Fruit fly (Drosophila melanogaster) whole organism, embryonic: Measurements from ENCODE around the gene CG2865.
A peak's percentile ranks its signal among the peaks of the same experiment; 100 is the strongest.

ENCODE experiments used
- Atf6 ChIP-seq: fragments of 200-800 bp; sonication (Bioruptor generic); IDR thresholded peaks from 2 replicates; pipeline ENCODE4 v1.3.6; 2022; ENCODE audit warnings: missing biosample characterization, missing genetic modification characterization
- Blimp-1 ChIP-seq: fragments of 200-800 bp; sonication (Bioruptor generic); optimal IDR thresholded peaks from 3 replicates; lab custom pipeline; 2018; ENCODE audit warnings: missing biosample characterization, missing genetic modification characterization, mild to moderate bottlenecking, moderate library complexity, missing genetic modification reagents
- CG11093 ChIP-seq: fragments of 200-800 bp; sonication (Bioruptor generic); IDR thresholded peaks from 3 replicates; pipeline ENCODE4 v1.3.6; 2022; ENCODE audit warnings: missing biosample characterization, missing genetic modification characterization
- CG11247 ChIP-seq: fragments of 200-800 bp; sonication (Bioruptor generic); IDR thresholded peaks from 2 replicates; pipeline ENCODE4 v1.3.6; 2022; ENCODE audit warnings: missing biosample characterization, missing genetic modification characterization
- CG12769 ChIP-seq: fragments of 200-800 bp; sonication (Bioruptor generic); optimal IDR thresholded peaks from 2 replicates; lab custom pipeline; 2019; ENCODE audit warnings: missing biosample characterization, mild to moderate bottlenecking, missing genetic modification characterization, moderate library complexity
- CG13287 ChIP-seq: fragments of 200-800 bp; sonication (Bioruptor generic); IDR thresholded peaks from 2 replicates; pipeline ENCODE4 v1.3.6; 2022; ENCODE audit warnings: missing biosample characterization, missing genetic modification characterization; ENCODE audit not compliant: partially characterized antibody
- CG15696 ChIP-seq: fragments of 200-800 bp; sonication (Bioruptor generic); optimal IDR thresholded peaks from 2 replicates; lab custom pipeline; 2019; ENCODE audit warnings: missing biosample characterization, mild to moderate bottlenecking, missing genetic modification characterization, moderate library complexity
- CG17328 ChIP-seq: fragments of 200-800 bp; sonication (Bioruptor generic); IDR thresholded peaks from 2 replicates; pipeline ENCODE4 v1.3.6; 2022; ENCODE audit warnings: missing biosample characterization, missing genetic modification characterization
- CG18262 ChIP-seq: fragments of 200-800 bp; optimal IDR thresholded peaks from 3 replicates; lab custom pipeline; 2019; ENCODE audit warnings: missing biosample characterization, mild to moderate bottlenecking, missing genetic modification characterization, moderate library complexity
- CG2202 ChIP-seq: fragments of 200-800 bp; sonication (Bioruptor generic); optimal IDR thresholded peaks from 2 replicates; lab custom pipeline; 2018; ENCODE audit warnings: missing biosample characterization, mild to moderate bottlenecking, missing genetic modification characterization
- CG2712 ChIP-seq: fragments of 200-800 bp; optimal IDR thresholded peaks from 3 replicates; lab custom pipeline; 2019; ENCODE audit warnings: missing biosample characterization, mild to moderate bottlenecking, missing genetic modification characterization, moderate library complexity
- CG3065 ChIP-seq: fragments of 200-800 bp; sonication (Bioruptor generic); optimal IDR thresholded peaks from 2 replicates; lab custom pipeline; 2016; ENCODE audit warnings: missing biosample characterization, missing genetic modification characterization
- CG33213 ChIP-seq: fragments of 200-800 bp; sonication (Bioruptor generic); optimal IDR thresholded peaks from 3 replicates; lab custom pipeline; 2016; ENCODE audit warnings: missing biosample characterization, missing genetic modification characterization
- CG34224 ChIP-seq: fragments of 200-800 bp; sonication (Bioruptor generic); IDR thresholded peaks from 3 replicates; pipeline ENCODE4 v1.3.6; 2022; ENCODE audit warnings: missing biosample characterization, missing genetic modification characterization; ENCODE audit not compliant: partially characterized antibody
- CG34422 ChIP-seq: fragments of 200-800 bp; sonication (Bioruptor generic); IDR thresholded peaks from 3 replicates; pipeline ENCODE4 v1.3.6; 2022; ENCODE audit warnings: missing biosample characterization, missing genetic modification characterization
- CG4707 ChIP-seq: fragments of 200-800 bp; sonication (Bioruptor generic); optimal IDR thresholded peaks from 2 replicates; lab custom pipeline; 2018; ENCODE audit warnings: missing biosample characterization, mild to moderate bottlenecking, missing genetic modification characterization, moderate library complexity
- CG6683 ChIP-seq: fragments of 200-800 bp; sonication (Bioruptor generic); optimal IDR thresholded peaks from 2 replicates; lab custom pipeline; 2017; ENCODE audit warnings: missing biosample characterization, mild to moderate bottlenecking, missing genetic modification characterization, missing genetic modification reagents
- CG6813 ChIP-seq: fragments of 200-800 bp; sonication (Bioruptor generic); optimal IDR thresholded peaks from 2 replicates; lab custom pipeline; 2017; ENCODE audit warnings: missing biosample characterization, missing genetic modification characterization, mild to moderate bottlenecking, moderate library complexity, missing genetic modification reagents
- Dfd ChIP-seq, 2 experiments: fragments of >200 bp; optimal IDR thresholded peaks; 2 replicates each; lab custom pipeline; 2017; ENCODE audit warnings: missing biosample characterization in 2 of 2, missing genetic modification characterization in 2 of 2
- Drgx ChIP-seq: fragments of 200-800 bp; sonication (Bioruptor generic); IDR thresholded peaks from 2 replicates; pipeline ENCODE4 v1.3.6; 2022; ENCODE audit warnings: missing biosample characterization, missing genetic modification characterization
- Fer1 ChIP-seq: fragments of 200-800 bp; sonication (Bioruptor generic); optimal IDR thresholded peaks from 2 replicates; lab custom pipeline; 2017; ENCODE audit warnings: missing biosample characterization, mild to moderate bottlenecking, missing genetic modification characterization
- Mad ChIP-seq: fragments of 200-800 bp; sonication (Bioruptor generic); optimal IDR thresholded peaks from 2 replicates; lab custom pipeline; 2016; ENCODE audit warnings: missing biosample characterization, missing genetic modification characterization
- Rfx ChIP-seq: fragments of 200-800 bp; sonication (Bioruptor generic); IDR thresholded peaks from 2 replicates; pipeline ENCODE4 v1.3.6; 2022; ENCODE audit warnings: missing biosample characterization, missing genetic modification characterization
- Sox100B ChIP-seq: fragments of 200-800 bp; sonication (Bioruptor generic); optimal IDR thresholded peaks from 3 replicates; lab custom pipeline; 2018; ENCODE audit warnings: missing biosample characterization, mild to moderate bottlenecking, missing genetic modification characterization
- ab ChIP-seq: fragments of 200-800 bp; sonication (Bioruptor generic); optimal IDR thresholded peaks from 2 replicates; lab custom pipeline; 2016; ENCODE audit warnings: missing biosample characterization, missing genetic modification characterization
- ara ChIP-seq: fragments of 200-800 bp; sonication (Bioruptor generic); IDR thresholded peaks from 2 replicates; pipeline ENCODE4 v1.3.6; 2022; ENCODE audit warnings: missing biosample characterization, missing genetic modification characterization
- bcd ChIP-seq: fragments of 200-800 bp; sonication (Bioruptor generic); optimal IDR thresholded peaks from 2 replicates; lab custom pipeline; 2017; ENCODE audit warnings: missing biosample characterization, mild to moderate bottlenecking, missing genetic modification characterization
- cato ChIP-seq: fragments of 200-800 bp; sonication (Bioruptor generic); optimal IDR thresholded peaks from 2 replicates; lab custom pipeline; 2016; ENCODE audit warnings: missing biosample characterization, missing genetic modification characterization, borderline replicate concordance
- caup ChIP-seq: fragments of 200-800 bp; sonication (Bioruptor generic); optimal IDR thresholded peaks from 3 replicates; lab custom pipeline; 2017; ENCODE audit warnings: missing biosample characterization, mild to moderate bottlenecking, missing genetic modification characterization, moderate library complexity; ENCODE audit not compliant: severe bottlenecking
- crp ChIP-seq, 2 experiments: fragments of 200-800 bp; sonication (Bioruptor generic); optimal IDR thresholded peaks; 2 replicates in 1 of 2; 3 replicates in 1 of 2; lab custom pipeline; 2017; ENCODE audit warnings: missing biosample characterization in 2 of 2, missing genetic modification characterization in 2 of 2, mild to moderate bottlenecking in 1 of 2, moderate library complexity in 1 of 2
- exex ChIP-seq: fragments of 200-800 bp; sonication (Bioruptor generic); optimal IDR thresholded peaks from 4 replicates; lab custom pipeline; 2018; ENCODE audit warnings: missing biosample characterization, mild to moderate bottlenecking, missing genetic modification characterization, moderate library complexity
- gce ChIP-seq: fragments of 200-800 bp; sonication (Bioruptor generic); IDR thresholded peaks from 3 replicates; pipeline ENCODE4 v1.3.6; 2022; ENCODE audit warnings: missing biosample characterization, missing genetic modification characterization
- gt ChIP-seq: fragments of 200-800 bp; sonication (Bioruptor generic); IDR thresholded peaks from 2 replicates; pipeline ENCODE4 v1.3.6; 2022; ENCODE audit warnings: missing biosample characterization, missing genetic modification characterization
- her ChIP-seq: fragments of 200-800 bp; sonication (Bioruptor generic); optimal IDR thresholded peaks from 2 replicates; lab custom pipeline; 2016; ENCODE audit warnings: missing biosample characterization, missing genetic modification characterization
- insv ChIP-seq, 2 experiments: fragments of 200-800 bp; sonication (Bioruptor generic); optimal IDR thresholded peaks; 3 replicates each; lab custom pipeline; 2016 to 2018; ENCODE audit warnings: missing biosample characterization in 2 of 2, missing genetic modification characterization in 2 of 2
- nom ChIP-seq: fragments of 200-800 bp; sonication (Bioruptor generic); optimal IDR thresholded peaks from 2 replicates; lab custom pipeline; 2017; ENCODE audit warnings: missing biosample characterization, missing genetic modification characterization, mild to moderate bottlenecking, moderate library complexity, missing genetic modification reagents
- onecut ChIP-seq: fragments of 200-800 bp; sonication (Bioruptor generic); IDR thresholded peaks from 2 replicates; pipeline ENCODE4 v1.3.6; 2022; ENCODE audit warnings: missing biosample characterization, missing genetic modification characterization
- org-1 ChIP-seq: fragments of 200-800 bp; sonication (Bioruptor generic); optimal IDR thresholded peaks from 2 replicates; lab custom pipeline; 2017; ENCODE audit warnings: missing biosample characterization, missing genetic modification characterization
- peb ChIP-seq: fragments of 200-800 bp; sonication (Bioruptor generic); IDR thresholded peaks from 2 replicates; pipeline ENCODE4 v1.3.6; 2022; ENCODE audit warnings: missing biosample characterization, missing genetic modification characterization
- psq ChIP-seq: fragments of 200-800 bp; sonication (Bioruptor generic); optimal IDR thresholded peaks from 2 replicates; lab custom pipeline; 2017; ENCODE audit warnings: missing biosample characterization, missing genetic modification characterization
- row ChIP-seq: fragments of 200-800 bp; sonication (Bioruptor generic); IDR thresholded peaks from 3 replicates; pipeline ENCODE4 v1.3.6; 2022; ENCODE audit warnings: missing biosample characterization, missing genetic modification characterization
- sd ChIP-seq: fragments of 200-800 bp; sonication (Bioruptor generic); optimal IDR thresholded peaks from 3 replicates; lab custom pipeline; 2018; ENCODE audit warnings: missing biosample characterization, mild to moderate bottlenecking, missing genetic modification characterization, moderate library complexity
- shn ChIP-seq: fragments of 200-800 bp; sonication (Bioruptor generic); optimal IDR thresholded peaks from 3 replicates; lab custom pipeline; 2016; ENCODE audit warnings: missing biosample characterization, missing genetic modification characterization
- stwl ChIP-seq: fragments of 200-800 bp; sonication (Bioruptor generic); optimal IDR thresholded peaks from 3 replicates; lab custom pipeline; 2018; ENCODE audit warnings: missing biosample characterization, mild to moderate bottlenecking, missing genetic modification characterization, moderate library complexity
- tap ChIP-seq: fragments of 200-800 bp; optimal IDR thresholded peaks from 3 replicates; lab custom pipeline; 2019; ENCODE audit warnings: missing biosample characterization, mild to moderate bottlenecking, missing genetic modification characterization, moderate library complexity
- tin ChIP-seq: fragments of 200-800 bp; sonication (Bioruptor generic); optimal IDR thresholded peaks from 3 replicates; lab custom pipeline; 2016; ENCODE audit warnings: missing biosample characterization, missing genetic modification characterization
- tx ChIP-seq: fragments of 200-800 bp; sonication (Bioruptor generic); optimal IDR thresholded peaks from 2 replicates; lab custom pipeline; 2016; ENCODE audit warnings: missing biosample characterization, missing genetic modification characterization
- unpg ChIP-seq: fragments of 200-800 bp; sonication (Bioruptor generic); optimal IDR thresholded peaks from 3 replicates; lab custom pipeline; 2018; ENCODE audit warnings: missing biosample characterization, mild to moderate bottlenecking, missing genetic modification characterization, moderate library complexity
- vfl ChIP-seq: fragments of 200-800 bp; sonication (Bioruptor generic); optimal IDR thresholded peaks from 2 replicates; lab custom pipeline; 2016; ENCODE audit warnings: missing biosample characterization, missing genetic modification characterization
- vnd ChIP-seq: fragments of 200-800 bp; sonication (Bioruptor generic); IDR thresholded peaks from 3 replicates; pipeline ENCODE4 v1.3.6; 2022; ENCODE audit warnings: missing biosample characterization, missing genetic modification characterization; ENCODE audit not compliant: partially characterized antibody
- z ChIP-seq: fragments of 200-800 bp; sonication (Bioruptor generic); IDR thresholded peaks from 3 replicates; pipeline ENCODE4 v1.3.6; 2022; ENCODE audit warnings: missing biosample characterization, missing genetic modification characterization

CG2865 gene

dm6 chrX:2301069-2301508 is 7.9 kb upstream of the CG2865 start (continued):
- TF ChIP-seq CG17328 (GFP tag; lab: Robert Waterston, UW): no peak
- TF ChIP-seq CG11247 (GFP tag; lab: Robert Waterston, UW): no peak
- peak; percentile 80 for TF ChIP-seq CG12769 (tag; lab: Kevin White, UChicago)
- peak; percentile 5; the same call in 1 of the 2 replicates for TF ChIP-seq onecut
- peak; percentile 30 for TF ChIP-seq caup
- TF ChIP-seq CG3065 (GFP tag; lab: Kevin White, UChicago): no peak
- no peak for TF ChIP-seq Blimp-1
- no peak for TF ChIP-seq CG33213 (GFP tag; lab: Kevin White, UChicago)
- TF ChIP-seq CG6813: peak; percentile 1
- no peak for TF ChIP-seq exex (tag; lab: Kevin White, UChicago)
- no peak for TF ChIP-seq CG13287
- peak; percentile 11 for TF ChIP-seq CG2712 (tag; lab: Kevin White, UChicago)
- peak; percentile 55 for TF ChIP-seq bcd (GFP tag; lab: Kevin White, UChicago)
- no peak for TF ChIP-seq tx (GFP tag; lab: Kevin White, UChicago)
- no peak for TF ChIP-seq ara (GFP tag; lab: Robert Waterston, UW)
- TF ChIP-seq vfl: no peak
- TF ChIP-seq CG15696 (tag; lab: Kevin White, UChicago): peak; percentile 20
- no peak for TF ChIP-seq ab (GFP tag; lab: Kevin White, UChicago)
- TF ChIP-seq vnd: no peak
- peak; percentile 5 for TF ChIP-seq CG6683
- TF ChIP-seq row (GFP tag; lab: Robert Waterston, UW): peak; percentile 59
- peak; percentile 17 for TF ChIP-seq Sox100B (GFP tag; lab: Kevin White, UChicago)
- TF ChIP-seq gce: no peak; the same call in 2 of the 3 replicates
- peak; percentile 46 for TF ChIP-seq Atf6 (GFP tag; lab: Robert Waterston, UW)
- peak; percentile 35 for TF ChIP-seq unpg (GFP tag; lab: Kevin White, UChicago)
- TF ChIP-seq shn (GFP tag; lab: Kevin White, UChicago): no peak
- TF ChIP-seq Drgx: peak; percentile 35; the same call in 1 of the 2 replicates
- TF ChIP-seq CG18262: no peak
- TF ChIP-seq org-1 (GFP tag; lab: Kevin White, UChicago): peak; percentile 62
- TF ChIP-seq Dfd (GFP tag; optimal IDR thresholded peaks at IDR 0.05; lab: Kevin White, UChicago): no peak
- no peak for TF ChIP-seq gt (GFP tag; lab: Robert Waterston, UW)
- no peak for TF ChIP-seq insv (GFP tag; optimal IDR thresholded peaks at IDR 0.05; lab: Kevin White, UChicago)
- no peak for TF ChIP-seq stwl (tag; lab: Kevin White, UChicago)
- no peak for TF ChIP-seq tap (tag; lab: Kevin White, UChicago)
- TF ChIP-seq Fer1 (GFP tag; lab: Kevin White, UChicago): peak; percentile 71
- no peak for TF ChIP-seq psq (GFP tag; lab: Kevin White, UChicago)
- peak; percentile 79; the same call in 2 of the 3 replicates for TF ChIP-seq z (GFP tag; lab: Robert Waterston, UW)
- no peak for TF ChIP-seq CG11093 (GFP tag; lab: Robert Waterston, UW)
- no peak for TF ChIP-seq her (GFP tag; lab: Kevin White, UChicago)
- TF ChIP-seq peb: no peak
- TF ChIP-seq CG4707: no peak
- no peak for TF ChIP-seq CG34422 (GFP tag; lab: Robert Waterston, UW)
- TF ChIP-seq cato: no peak
- TF ChIP-seq sd: peak; percentile 25
- TF ChIP-seq CG2202: no peak
- no peak for TF ChIP-seq crp (GFP tag; optimal IDR thresholded peaks at IDR 0.05; lab: Kevin White, UChicago)
- peak; percentile 77 for TF ChIP-seq Rfx (GFP tag; lab: Robert Waterston, UW)
- TF ChIP-seq Mad (GFP tag; lab: Kevin White, UChicago): no peak
- TF ChIP-seq nom (GFP tag; lab: Kevin White, UChicago): peak; percentile 40
- TF ChIP-seq tin (GFP tag; lab: Kevin White, UChicago): no peak
- TF ChIP-seq CG34224 (GFP tag; lab: Robert Waterston, UW): no peak
